Fruit fly (Drosophila melanogaster): ENCODE measurements around the gene CG13458.

CG13458 gene

DNA sequence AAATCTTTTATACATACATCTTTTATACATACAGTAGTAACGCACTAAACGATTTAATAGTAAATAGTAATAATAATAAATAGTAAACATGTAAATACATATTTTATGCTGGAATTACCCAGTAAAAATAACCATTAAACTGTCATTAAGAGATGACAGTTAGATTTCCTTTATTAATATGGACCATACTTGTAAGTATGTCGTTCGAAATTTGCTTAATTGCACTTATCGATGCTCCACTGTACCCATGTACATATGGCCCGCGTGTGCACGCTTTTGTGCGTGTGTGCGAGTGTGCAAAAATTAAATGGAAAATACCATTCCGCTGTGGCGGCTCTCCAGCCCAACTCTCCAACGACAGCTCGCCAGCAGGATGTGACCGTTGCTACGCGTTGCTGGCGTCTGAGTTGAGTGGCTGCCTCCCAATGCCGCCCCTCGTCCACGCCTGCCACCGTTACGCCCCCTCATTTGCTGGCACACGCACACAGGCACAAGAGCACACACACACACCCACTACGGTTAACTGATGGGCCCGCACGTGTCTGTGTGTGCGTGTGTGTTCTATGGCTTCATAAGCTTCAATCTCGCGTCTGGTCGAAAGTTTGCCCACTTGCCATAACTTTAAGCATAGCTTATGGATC lies 10.6 kb upstream of the CG13458 start (continued):
- TF ChIP-seq D (optimal IDR thresholded peaks at IDR 0.05) (no peak), D (GFP tag; optimal IDR thresholded peaks at IDR 0.05) (no peak), Dp (GFP tag; optimal IDR thresholded peaks at IDR 0.05) (no peak), ranshi (GFP tag; IDR thresholded peaks at IDR 0.05) (peak; percentile 31; the same call in 1 of the 2 replicates), fd3F (GFP tag; optimal IDR thresholded peaks at IDR 0.05) (no peak), scrt (GFP tag; optimal IDR thresholded peaks at IDR 0.05) (no peak), cas (GFP tag; IDR thresholded peaks at IDR 0.05) (no peak), row (GFP tag; IDR thresholded peaks at IDR 0.05) (peak; percentile 61), ftz-f1 (GFP tag; optimal IDR thresholded peaks at IDR 0.05) (no peak), zf30C (GFP tag; optimal IDR thresholded peaks at IDR 0.05) (no peak), Optix (GFP tag; IDR thresholded peaks at IDR 0.05) (no peak), ham (GFP tag; IDR thresholded peaks at IDR 0.05) (no peak), gsb-n (tag; optimal IDR thresholded peaks at IDR 0.05) (no peak), sug (tag; optimal IDR thresholded peaks at IDR 0.05) (no peak), CG12219 (GFP tag; optimal IDR thresholded peaks at IDR 0.05) (peak; percentile 1), CG14441 (GFP tag; IDR thresholded peaks at IDR 0.05) (no peak), shn (GFP tag; optimal IDR thresholded peaks at IDR 0.05) (no peak), CG34376 (GFP tag; optimal IDR thresholded peaks at IDR 0.05) (no peak), danr (GFP tag; IDR thresholded peaks at IDR 0.05) (no peak), CrebB (tag; optimal IDR thresholded peaks at IDR 0.05) (no peak), ase (GFP tag; IDR thresholded peaks at IDR 0.05) (no peak), CG1529 (GFP tag; optimal IDR thresholded peaks at IDR 0.05) (no peak), CG17359 (tag; optimal IDR thresholded peaks at IDR 0.05) (no peak), Hr39 (optimal IDR thresholded peaks at IDR 0.05) (no peak), Chrac-16 (GFP tag; optimal IDR thresholded peaks at IDR 0.05) (no peak), repo (GFP tag; optimal IDR thresholded peaks at IDR 0.05) (no peak), HLH54F (GFP tag; optimal IDR thresholded peaks at IDR 0.05) (no peak), Fer2 (tag; optimal IDR thresholded peaks at IDR 0.05) (no peak), CG6272 (GFP tag; IDR thresholded peaks at IDR 0.05) (no peak), Mrtf (GFP tag; IDR thresholded peaks at IDR 0.05) (0 out of 3 replicates have a peak, but pooled peaks have one; percentile 3), NfI (GFP tag; optimal IDR thresholded peaks at IDR 0.05) (no peak), exex (tag; optimal IDR thresholded peaks at IDR 0.05) (no peak), ewg (GFP tag; optimal IDR thresholded peaks at IDR 0.05) (no peak), CG12391 (tag; optimal IDR thresholded peaks at IDR 0.05) (no peak), CG14710 (tag; optimal IDR thresholded peaks at IDR 0.05) (no peak), CG16813 (GFP tag; IDR thresholded peaks at IDR 0.05; ENCODE audit: partially characterized antibody) (no peak), stwl (tag; optimal IDR thresholded peaks at IDR 0.05) (no peak), CG1647 (GFP tag; optimal IDR thresholded peaks at IDR 0.05) (no peak), psq (GFP tag; optimal IDR thresholded peaks at IDR 0.05) (no peak), Tbp (GFP tag; optimal IDR thresholded peaks at IDR 0.05) (no peak), CG6791 (GFP tag; IDR thresholded peaks at IDR 0.05; ENCODE audit: partially characterized antibody) (no peak), pfk (GFP tag; optimal IDR thresholded peaks at IDR 0.05) (no peak), nom (GFP tag; optimal IDR thresholded peaks at IDR 0.05) (peak; percentile 24), tio (GFP tag; optimal IDR thresholded peaks at IDR 0.05) (no peak), h (optimal IDR thresholded peaks at IDR 0.05) (no peak), al (GFP tag; IDR thresholded peaks at IDR 0.05) (no peak), trem (tag; optimal IDR thresholded peaks at IDR 0.05) (no peak), Oaz (GFP tag; IDR thresholded peaks at IDR 0.05) (no peak), CG17328 (GFP tag; IDR thresholded peaks at IDR 0.05) (0 out of 2 replicates have a peak, but pooled peaks have one; percentile 14), CG6765 (GFP tag; optimal IDR thresholded peaks at IDR 0.05) (no peak), Blimp-1 (GFP tag; optimal IDR thresholded peaks at IDR 0.05) (no peak), CG4360 (GFP tag; IDR thresholded peaks at IDR 0.05) (no peak)

Measured in whole organism, embryonic.